Worm (Caenorhabditis elegans) whole organism, L4 larva: Measurements from ENCODE around the gene mvk-1.
A peak's percentile ranks its signal among the peaks of the same experiment; 100 is the strongest.

Experiments used
- F10B5.3 ChIP-seq: sonication (generic microtip); optimal IDR thresholded peaks from 2 replicates; lab custom pipeline; 2016; ENCODE audit warnings: mild to moderate bottlenecking, missing genetic modification characterization, missing compliant biosample characterization
- F37D6.2 ChIP-seq: sonication (generic microtip); optimal IDR thresholded peaks from 2 replicates; lab custom pipeline; 2016; ENCODE audit warnings: mild to moderate bottlenecking, missing genetic modification characterization, missing compliant biosample characterization
- R02D3.7 ChIP-seq: fragments of 150-350 bp; sonication (generic microtip); optimal IDR thresholded peaks from 3 replicates; lab custom pipeline; 2014; ENCODE audit warnings: missing biosample characterization, missing genetic modification characterization
- T20F7.1 ChIP-seq: fragments of 200-800 bp; sonication (Bioruptor generic); optimal IDR thresholded peaks from 2 replicates; lab custom pipeline; 2018; ENCODE audit warnings: mild to moderate bottlenecking, missing genetic modification characterization, missing compliant biosample characterization
- T26A8.4 ChIP-seq: fragments of 200-800 bp; sonication (Bioruptor generic); IDR thresholded peaks from 2 replicates; pipeline ENCODE4 v1.3.6; 2022; ENCODE audit warnings: missing genetic modification characterization, missing compliant biosample characterization
- Y105C5A.15 ChIP-seq: fragments of 200-800 bp; sonication (Bioruptor generic); IDR thresholded peaks from 2 replicates; pipeline ENCODE4 v1.3.6; 2022; ENCODE audit warnings: missing genetic modification characterization, missing compliant biosample characterization
- Y5F2A.4 ChIP-seq: fragments of 200-800 bp; sonication (Bioruptor generic); optimal IDR thresholded peaks from 2 replicates; lab custom pipeline; 2018; ENCODE audit warnings: mild to moderate bottlenecking, missing genetic modification characterization, missing compliant biosample characterization
- aha-1 ChIP-seq: fragments of 150-350 bp; peaks from one replicate; lab custom pipeline; 2014; ENCODE audit warnings: missing biosample characterization, missing genetic modification characterization
- ama-1 ChIP-seq: fragments of 150-350 bp; optimal IDR thresholded peaks from 2 replicates; lab custom pipeline; 2014; ENCODE audit warnings: inconsistent platforms, mixed read lengths
- attf-4 ChIP-seq: sonication (generic microtip); optimal IDR thresholded peaks from 3 replicates; lab custom pipeline; 2017; ENCODE audit warnings: missing biosample characterization, missing genetic modification characterization
- ceh-28 ChIP-seq: fragments of 150-350 bp; optimal IDR thresholded peaks from 2 replicates; lab custom pipeline; 2014; ENCODE audit warnings: missing biosample characterization, missing genetic modification reagents, missing genetic modification characterization
- ceh-44 ChIP-seq: fragments of 200-800 bp; sonication (Bioruptor generic); IDR thresholded peaks from 2 replicates; pipeline ENCODE4 v1.3.6; 2022; ENCODE audit warnings: missing genetic modification reagents, missing genetic modification characterization, missing compliant biosample characterization
- ceh-82 ChIP-seq: sonication (generic microtip); optimal IDR thresholded peaks from 2 replicates; lab custom pipeline; 2017; ENCODE audit warnings: missing biosample characterization, missing genetic modification characterization
- daf-12 ChIP-seq: fragments of 150-350 bp; optimal IDR thresholded peaks from 2 replicates; lab custom pipeline; 2014; ENCODE audit warnings: missing biosample characterization, missing genetic modification reagents, missing genetic modification characterization
- daf-16 ChIP-seq, 3 experiments: sonication (generic microtip); optimal IDR thresholded peaks; 2 replicates each; lab custom pipeline; 2016 to 2017; ENCODE audit warnings: missing genetic modification characterization in 3 of 3, missing genetic modification reagents in 3 of 3, mild to moderate bottlenecking in 2 of 3, missing compliant biosample characterization in 2 of 3, missing biosample characterization in 1 of 3, moderate library complexity in 1 of 3
- dmd-6 ChIP-seq: fragments of 200-800 bp; sonication (Bioruptor generic); IDR thresholded peaks from 2 replicates; pipeline ENCODE4 v1.3.6; 2022; ENCODE audit warnings: missing genetic modification reagents, missing genetic modification characterization, missing compliant biosample characterization
- dmd-9 ChIP-seq: fragments of 200-800 bp; sonication (Bioruptor generic); IDR thresholded peaks from 2 replicates; pipeline ENCODE4 v1.3.6; 2022; ENCODE audit warnings: missing genetic modification reagents, missing genetic modification characterization, missing compliant biosample characterization
- dpl-1 ChIP-seq: fragments of 150-350 bp; optimal IDR thresholded peaks from 2 replicates; lab custom pipeline; 2014; ENCODE audit warnings: missing biosample characterization, missing genetic modification reagents, missing genetic modification characterization
- hif-1 ChIP-seq, 2 experiments: sonication (generic microtip); optimal IDR thresholded peaks; 2 replicates each; lab custom pipeline; 2016 to 2017; ENCODE audit warnings: missing compliant biosample characterization in 2 of 2, missing genetic modification characterization in 2 of 2, missing genetic modification reagents in 2 of 2, missing genotype in 2 of 2, mild to moderate bottlenecking in 1 of 2
- hlh-11 ChIP-seq: fragments of 200-800 bp; sonication (Bioruptor generic); optimal IDR thresholded peaks from 2 replicates; lab custom pipeline; 2018; ENCODE audit warnings: mild to moderate bottlenecking, missing genetic modification characterization, missing compliant biosample characterization
- hlh-30 ChIP-seq: sonication (generic microtip); optimal IDR thresholded peaks from 2 replicates; lab custom pipeline; 2017; ENCODE audit warnings: antibody characterized with exemption, mild to moderate bottlenecking, missing genetic modification characterization, missing compliant biosample characterization; ENCODE audit not compliant: insufficient read depth
- hmg-1.1 ChIP-seq: fragments of 200-800 bp; sonication (Bioruptor generic); IDR thresholded peaks from 2 replicates; pipeline ENCODE4 v1.3.6; 2022; ENCODE audit warnings: missing genetic modification reagents, missing genetic modification characterization, missing compliant biosample characterization
- jun-1 ChIP-seq: fragments of 150-350 bp; optimal IDR thresholded peaks from 2 replicates; lab custom pipeline; 2014; ENCODE audit warnings: missing biosample characterization, missing genetic modification reagents, missing genetic modification characterization
- lim-7 ChIP-seq: fragments of 200-800 bp; sonication (Bioruptor generic); IDR thresholded peaks from 2 replicates; pipeline ENCODE4 v1.3.6; 2022; ENCODE audit warnings: missing genetic modification characterization, missing compliant biosample characterization
- lin-13 ChIP-seq: fragments of 150-350 bp; optimal IDR thresholded peaks from 2 replicates; lab custom pipeline; 2014; ENCODE audit warnings: missing biosample characterization, missing genetic modification reagents, missing genetic modification characterization
- lin-38 ChIP-seq: fragments of 200-800 bp; sonication (Bioruptor generic); IDR thresholded peaks from 2 replicates; pipeline ENCODE4 v1.3.6; 2022; ENCODE audit warnings: missing genetic modification reagents, missing genetic modification characterization, missing compliant biosample characterization
- lsy-2 ChIP-seq, 2 experiments: fragments of 150-350 bp in 1 of 2; sonication (generic microtip) in 1 of 2; optimal IDR thresholded peaks; 2 replicates each; lab custom pipeline; 2014 to 2017; ENCODE audit warnings: missing biosample characterization in 2 of 2, missing genetic modification characterization in 2 of 2
- mdl-1 ChIP-seq, 2 experiments: fragments of 150-350 bp in 1 of 2; sonication (generic microtip) in 1 of 2; optimal IDR thresholded peaks; 2 replicates each; lab custom pipeline; 2014 to 2017; ENCODE audit warnings: missing biosample characterization in 2 of 2, missing genetic modification characterization in 2 of 2
- mep-1 ChIP-seq: fragments of 150-350 bp; sonication (generic microtip); optimal IDR thresholded peaks from 3 replicates; lab custom pipeline; 2014; ENCODE audit warnings: missing biosample characterization, missing genetic modification characterization
- nhr-102 ChIP-seq: sonication (generic microtip); optimal IDR thresholded peaks from 2 replicates; lab custom pipeline; 2016; ENCODE audit warnings: mild to moderate bottlenecking, missing genetic modification characterization, moderate library complexity, missing compliant biosample characterization
- nhr-11 ChIP-seq: fragments of 150-350 bp; optimal IDR thresholded peaks from 2 replicates; lab custom pipeline; 2014; ENCODE audit warnings: missing biosample characterization, missing genetic modification characterization
- nhr-237 ChIP-seq: sonication (generic microtip); optimal IDR thresholded peaks from 2 replicates; lab custom pipeline; 2017; ENCODE audit warnings: missing biosample characterization, missing genetic modification characterization
- pha-4 ChIP-seq, 2 experiments: fragments of 150-350 bp in 1 of 2; fragments of 200-800 bp in 1 of 2; sonication (Bioruptor generic) in 1 of 2; IDR thresholded peaks in 1 of 2; optimal IDR thresholded peaks in 1 of 2; 2 replicates each; pipeline versions ENCODE4 v1.3.6 to Lab custom; 2014 to 2022; ENCODE audit warnings: missing genetic modification characterization in 2 of 2, missing genetic modification reagents in 2 of 2, missing biosample characterization in 1 of 2, missing compliant biosample characterization in 1 of 2
- php-3 ChIP-seq: fragments of 200-800 bp; sonication (Bioruptor generic); IDR thresholded peaks from 2 replicates; pipeline ENCODE4 v1.3.6; 2022; ENCODE audit warnings: missing genetic modification reagents, missing genetic modification characterization, missing compliant biosample characterization
- rbr-2 ChIP-seq: sonication (generic microtip); optimal IDR thresholded peaks from 2 replicates; lab custom pipeline; 2016; ENCODE audit warnings: missing genotype, missing genetic modification characterization, missing compliant biosample characterization
- saeg-2 ChIP-seq: fragments of 200-800 bp; sonication (Bioruptor generic); IDR thresholded peaks from 2 replicates; pipeline ENCODE4 v1.3.6; 2022; ENCODE audit warnings: missing genetic modification reagents, missing genetic modification characterization, missing compliant biosample characterization
- sdz-12 ChIP-seq: fragments of 200-800 bp; sonication (Bioruptor generic); optimal IDR thresholded peaks from 2 replicates; lab custom pipeline; 2018; ENCODE audit warnings: mild to moderate bottlenecking, missing genetic modification characterization, missing compliant biosample characterization
- snpc-4 ChIP-seq: fragments of 150-350 bp; optimal IDR thresholded peaks from 2 replicates; lab custom pipeline; 2014; ENCODE audit warnings: missing biosample characterization, missing genetic modification characterization
- spr-1 ChIP-seq: sonication (generic microtip); optimal IDR thresholded peaks from 2 replicates; lab custom pipeline; 2016; ENCODE audit warnings: mild to moderate bottlenecking, missing genetic modification characterization, missing compliant biosample characterization
- tag-97 ChIP-seq: fragments of 200-800 bp; sonication (Bioruptor generic); IDR thresholded peaks from 2 replicates; pipeline ENCODE4 v1.3.6; 2022; ENCODE audit warnings: missing genetic modification characterization, missing compliant biosample characterization
- tra-1 ChIP-seq: fragments of 200-800 bp; sonication (Bioruptor generic); IDR thresholded peaks from 2 replicates; pipeline ENCODE4 v1.3.6; 2022; ENCODE audit warnings: missing genetic modification reagents, missing genetic modification characterization, missing compliant biosample characterization
- unc-130 ChIP-seq: sonication (generic microtip); optimal IDR thresholded peaks from 2 replicates; lab custom pipeline; 2016; ENCODE audit warnings: missing genetic modification reagents, missing genetic modification characterization, missing compliant biosample characterization
- unc-62 ChIP-seq, 3 experiments: fragments of 150-350 bp in 1 of 3; sonication (generic microtip); optimal IDR thresholded peaks in 2 of 3; peaks in 1 of 3; 1 replicate in 1 of 3; 2 replicates in 2 of 3; lab custom pipeline; 2014 to 2017; ENCODE audit warnings: missing biosample characterization in 3 of 3, missing genetic modification characterization in 3 of 3, missing genetic modification reagents in 3 of 3, missing genotype in 1 of 3
- vab-7 ChIP-seq: fragments of 200-800 bp; sonication (Bioruptor generic); IDR thresholded peaks from 2 replicates; pipeline ENCODE4 v1.3.6; 2022; ENCODE audit warnings: missing genetic modification reagents, missing genetic modification characterization, missing compliant biosample characterization
- zfp-3 ChIP-seq: fragments of 200-800 bp; sonication (Bioruptor generic); conservative IDR thresholded peaks from 2 replicates; pipeline ENCODE4 v1.3.6; 2022; ENCODE audit warnings: missing genetic modification reagents, missing genetic modification characterization, missing compliant biosample characterization

Gene mvk-1

ce11 chrIII:6173020-6173597 is 37.0 kb upstream of the mvk-1 start, which contains the start of the genes abcf-3 and F42A10.5 (continued):
- TF ChIP-seq dmd-6 = peak; percentile 53
- TF ChIP-seq lin-38 (GFP tag; lab: Robert Waterston, UW) = no peak; the same call in 1 of the 2 replicates
- TF ChIP-seq T20F7.1 = peak; percentile 63
- no peak for TF ChIP-seq pha-4 (GFP tag; IDR thresholded peaks at IDR 0.05; lab: Robert Waterston, UW)
- TF ChIP-seq pha-4 (tag; optimal IDR thresholded peaks at IDR 0.05; lab: Kevin White, UChicago) = peak; percentile 30
- peak in 1 of 2 experiments; percentile 80 for TF ChIP-seq unc-62 (GFP tag; optimal IDR thresholded peaks at IDR 0.05 in 1 of 2; lab: Kevin White, UChicago)
- TF ChIP-seq unc-62 (tag; optimal IDR thresholded peaks at IDR 0.05; lab: Kevin White, UChicago) = no peak
- TF ChIP-seq snpc-4 = no peak
- no peak for TF ChIP-seq tag-97 (GFP tag; lab: Robert Waterston, UW)
- TF ChIP-seq nhr-237 (tag; lab: Kevin White, UChicago) = no peak
- TF ChIP-seq dpl-1 (GFP tag; lab: Kevin White, UChicago) = peak; percentile 74
- peak in 1 of 2 experiments; percentile 84 for TF ChIP-seq lsy-2 (tag; optimal IDR thresholded peaks at IDR 0.05; lab: Kevin White, UChicago)
- peak; percentile 60 for TF ChIP-seq nhr-11
- TF ChIP-seq sdz-12 (GFP tag; lab: Kevin White, UChicago) = no peak
- TF ChIP-seq F37D6.2 (tag; lab: Kevin White, UChicago) = peak; percentile 36
- TF ChIP-seq Y5F2A.4 (GFP tag; lab: Kevin White, UChicago) = no peak
- no peak for TF ChIP-seq mdl-1 (tag; optimal IDR thresholded peaks at IDR 0.05; lab: Kevin White, UChicago)
- no peak for TF ChIP-seq unc-130 (GFP tag; lab: Kevin White, UChicago)
- TF ChIP-seq vab-7 (GFP tag; lab: Robert Waterston, UW) = no peak
- TF ChIP-seq R02D3.7 (tag; lab: Kevin White, UChicago) = no peak
- no peak for TF ChIP-seq daf-16 (GFP tag; optimal IDR thresholded peaks at IDR 0.05; lab: Kevin White, UChicago)
- peak; percentile 22 for TF ChIP-seq daf-16 (tag; optimal IDR thresholded peaks at IDR 0.05; lab: Kevin White, UChicago)
- no peak for TF ChIP-seq attf-4 (tag; lab: Kevin White, UChicago)
- peak; percentile 56 for TF ChIP-seq hlh-11
- TF ChIP-seq nhr-102 (tag; lab: Kevin White, UChicago) = peak; percentile 15
- no peak for TF ChIP-seq ceh-28
- peak in 1 of 2 experiments; percentile 65 for TF ChIP-seq hif-1 (tag; optimal IDR thresholded peaks at IDR 0.05; lab: Kevin White, UChicago)
- TF ChIP-seq mep-1 (tag; lab: Kevin White, UChicago) = peak; percentile 71
- TF ChIP-seq F10B5.3 (tag; lab: Kevin White, UChicago) = no peak
- no peak for TF ChIP-seq zfp-3 (GFP tag; lab: Robert Waterston, UW)
- peak; percentile 29; the same call in 1 of the 2 replicates for TF ChIP-seq T26A8.4 (GFP tag; lab: Robert Waterston, UW)
- TF ChIP-seq hlh-30 (tag; lab: Kevin White, UChicago) = peak; percentile 37
- no peak for TF ChIP-seq Y105C5A.15 (GFP tag; lab: Robert Waterston, UW)
- TF ChIP-seq, all 104 proteins: peak for 23

ce11 chrIII:6170038-6170437 is 34.0 kb upstream of the mvk-1 start:
- TF ChIP-seq aha-1 (tag; lab: Kevin White, UChicago) = peak; percentile 51
- TF ChIP-seq spr-1 (tag; lab: Kevin White, UChicago) = no peak
- no peak for TF ChIP-seq F10B5.3 (tag; lab: Kevin White, UChicago)
- no peak for TF ChIP-seq lin-13 (GFP tag; lab: Kevin White, UChicago)
- TF ChIP-seq unc-62 (GFP tag; optimal IDR thresholded peaks at IDR 0.05 in 1 of 2; lab: Kevin White, UChicago) = peak in 1 of 2 experiments; percentile 64
- no peak for TF ChIP-seq unc-62 (tag; optimal IDR thresholded peaks at IDR 0.05; lab: Kevin White, UChicago)
- no peak for TF ChIP-seq daf-12 (tag; lab: Kevin White, UChicago)
- TF ChIP-seq nhr-11 = peak; percentile 86
- 0 out of 2 replicates have a peak, but pooled peaks have one; percentile 31 for TF ChIP-seq zfp-3 (GFP tag; lab: Robert Waterston, UW)
- 0 out of 2 replicates have a peak, but pooled peaks have one; percentile 7 for TF ChIP-seq lin-38 (GFP tag; lab: Robert Waterston, UW)
- TF ChIP-seq hif-1 (tag; optimal IDR thresholded peaks at IDR 0.05; lab: Kevin White, UChicago) = peak in 1 of 2 experiments; percentile 95
- TF ChIP-seq Y5F2A.4 (GFP tag; lab: Kevin White, UChicago) = no peak
- TF ChIP-seq T26A8.4 (GFP tag; lab: Robert Waterston, UW) = no peak
- no peak for TF ChIP-seq ceh-44 (GFP tag; lab: Robert Waterston, UW)
- no peak for TF ChIP-seq ceh-82 (tag; lab: Kevin White, UChicago)
- TF ChIP-seq tra-1 = no peak
- peak; percentile 8 for TF ChIP-seq T20F7.1
- no peak for TF ChIP-seq php-3 (GFP tag; lab: Robert Waterston, UW)
- peak; percentile 26 for TF ChIP-seq hlh-30 (tag; lab: Kevin White, UChicago)
- TF ChIP-seq ama-1 (lab: Kevin White, UChicago) = no peak
- peak; percentile 68 for TF ChIP-seq hmg-1.1 (GFP tag; lab: Robert Waterston, UW)
- peak; percentile 67 for TF ChIP-seq hlh-11
- TF ChIP-seq lim-7 (GFP tag; lab: Robert Waterston, UW) = no peak
- TF ChIP-seq saeg-2 (GFP tag; lab: Robert Waterston, UW) = no peak
- TF ChIP-seq jun-1 = no peak
- no peak for TF ChIP-seq dmd-9 (GFP tag; lab: Robert Waterston, UW)
- peak; percentile 19 for TF ChIP-seq rbr-2 (tag; lab: Kevin White, UChicago)
- TF ChIP-seq mdl-1 (tag; optimal IDR thresholded peaks at IDR 0.05; lab: Kevin White, UChicago) = peak in 1 of 2 experiments; percentile 2
- no peak for TF ChIP-seq R02D3.7 (tag; lab: Kevin White, UChicago)
- TF ChIP-seq lsy-2 (tag; optimal IDR thresholded peaks at IDR 0.05; lab: Kevin White, UChicago) = peak; percentile 18 to 67
